Fruit fly (Drosophila melanogaster): ENCODE results near the gene CG17781.

DNA sequence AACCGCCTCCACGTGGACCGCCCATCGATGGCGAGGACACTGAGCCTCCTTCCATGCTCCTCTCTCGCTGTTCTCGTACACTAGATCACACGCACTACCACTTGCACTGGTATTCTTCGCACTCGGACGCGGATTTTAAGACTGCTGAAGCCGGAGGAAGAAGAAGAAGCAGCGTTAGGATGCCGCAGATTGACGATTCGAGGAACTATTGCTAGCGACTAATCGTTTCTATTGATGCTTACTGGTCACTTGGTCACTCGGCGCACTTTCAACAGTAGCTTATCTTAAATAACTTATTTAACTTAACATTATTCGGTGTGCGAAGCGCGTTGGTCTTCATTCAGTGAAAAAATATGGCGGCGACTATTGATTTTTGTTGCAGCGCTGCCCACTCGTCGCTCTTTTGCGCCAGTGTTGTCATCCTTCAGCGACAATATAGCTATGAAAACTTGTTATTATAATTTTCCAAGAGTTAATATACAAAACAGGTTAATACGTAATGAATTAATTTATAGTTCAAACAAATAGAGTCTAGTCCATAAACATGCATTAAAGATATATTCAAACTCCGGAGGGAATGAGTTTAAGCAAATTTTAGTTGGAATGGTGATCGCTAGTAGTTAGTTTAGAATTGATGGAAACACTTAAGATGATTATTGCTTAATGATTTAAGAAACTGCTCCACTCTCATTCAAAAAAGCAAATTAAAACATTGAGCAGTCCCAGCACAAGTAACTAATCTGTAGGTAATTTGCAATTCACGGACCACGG is 26.9 kb downstream of the CG17781 start, which contains the start of the genes CG5746 and CG6454:
- TF ChIP-seq Hr83 (GFP tag; optimal IDR thresholded peaks at IDR 0.05; ENCODE audit: poor library complexity, severe bottlenecking) (no peak), tai (GFP tag; optimal IDR thresholded peaks at IDR 0.05) (no peak)

Data from whole organism, wandering third instar larva.